Worm (Caenorhabditis elegans): Measurements from ENCODE around the gene C05D12.7.
A peak's percentile ranks its signal among the peaks of the same experiment; 100 is the strongest.

C05D12.7 gene

ce11 chrII:11453025-11453424 lies 43.1 kb downstream of the C05D12.7 start, which contains the start of gene rsp-1:
rsp-1 (plus strand) TSS chrII:11453362.
- TF ChIP-seq sdz-12 (GFP tag; optimal IDR thresholded peaks at IDR 0.05) (no peak), arid-1 (GFP tag; conservative IDR thresholded peaks at IDR 0.05) (peak; percentile 88), attf-4 (tag; optimal IDR thresholded peaks at IDR 0.05) (no peak), php-3 (GFP tag; IDR thresholded peaks at IDR 0.05) (peak; percentile 76), F37D6.2 (tag; optimal IDR thresholded peaks at IDR 0.05) (peak; percentile 78), dmd-6 (GFP tag; IDR thresholded peaks at IDR 0.05) (peak; percentile 87), ZK337.2 (GFP tag; IDR thresholded peaks at IDR 0.05) (no peak), madf-9 (GFP tag; conservative IDR thresholded peaks at IDR 0.05) (peak; percentile 75; the same call in 1 of the 2 replicates), lin-15B (tag; optimal IDR thresholded peaks at IDR 0.05) (no peak), aha-1 (tag) (peak; percentile 96), daf-8 (GFP tag; IDR thresholded peaks at IDR 0.05) (no peak), ceh-20 (GFP tag; IDR thresholded peaks at IDR 0.05) (peak; percentile 76), lim-7 (GFP tag; IDR thresholded peaks at IDR 0.05) (no peak), T26A8.4 (GFP tag; IDR thresholded peaks at IDR 0.05) (peak; percentile 84), ceh-82 (tag; optimal IDR thresholded peaks at IDR 0.05) (no peak), nhr-6 (tag; optimal IDR thresholded peaks at IDR 0.05) (peak; percentile 93), nhr-77 (tag; optimal IDR thresholded peaks at IDR 0.05) (peak; percentile 92), egl-43 (GFP tag; IDR thresholded peaks at IDR 0.05) (peak; percentile 73; the same call in 1 of the 2 replicates), ceh-44 (GFP tag; IDR thresholded peaks at IDR 0.05) (peak; percentile 62; the same call in 1 of the 2 replicates), lin-1 (GFP tag; IDR thresholded peaks at IDR 0.05) (peak; percentile 80), nhr-42 (GFP tag; IDR thresholded peaks at IDR 0.05) (peak; percentile 89), unc-62 (GFP tag; optimal IDR thresholded peaks at IDR 0.05 in 1 of 2) (peak in 1 of 2 experiments; percentile 99), unc-62 (tag; optimal IDR thresholded peaks at IDR 0.05) (no peak), rbr-2 (tag; optimal IDR thresholded peaks at IDR 0.05) (peak; percentile 94), unc-39 (tag; optimal IDR thresholded peaks at IDR 0.05) (no peak), lir-3 (tag; optimal IDR thresholded peaks at IDR 0.05) (no peak), mxl-2 (GFP tag; conservative IDR thresholded peaks at IDR 0.05) (no peak), ceh-32 (tag; optimal IDR thresholded peaks at IDR 0.05; ENCODE audit: poor library complexity) (no peak), zip-2 (tag; optimal IDR thresholded peaks at IDR 0.05) (peak; percentile 55), gei-8 (GFP tag; optimal IDR thresholded peaks at IDR 0.05) (no peak), mep-1 (tag; optimal IDR thresholded peaks at IDR 0.05) (peak; percentile 95), snpc-4 (tag; optimal IDR thresholded peaks at IDR 0.05) (no peak), ceh-62 (tag; optimal IDR thresholded peaks at IDR 0.05) (no peak), ces-1 (GFP tag; optimal IDR thresholded peaks at IDR 0.05) (no peak), mxl-3 (GFP tag; optimal IDR thresholded peaks at IDR 0.05) (peak; percentile 78), ama-1 (optimal IDR thresholded peaks at IDR 0.05) (peak; percentile 35), pha-4 (GFP tag; IDR thresholded peaks at IDR 0.05) (peak; percentile 46; the same call in 1 of the 2 replicates), pha-4 (tag; optimal IDR thresholded peaks at IDR 0.05) (peak; percentile 33), daf-16 (GFP tag; optimal IDR thresholded peaks at IDR 0.05) (peak; percentile 15 to 28), daf-16 (tag; optimal IDR thresholded peaks at IDR 0.05) (peak; percentile 65), nhr-48 (tag; optimal IDR thresholded peaks at IDR 0.05) (peak; percentile 82), nhr-41 (GFP tag; IDR thresholded peaks at IDR 0.05) (no peak), F49E8.2 (tag; optimal IDR thresholded peaks at IDR 0.05; ENCODE audit: borderline replicate concordance) (peak; percentile 34), Y105C5A.15 (GFP tag; IDR thresholded peaks at IDR 0.05) (no peak), jun-1 (tag; optimal IDR thresholded peaks at IDR 0.05) (peak; percentile 72), nhr-111 (GFP tag; optimal IDR thresholded peaks at IDR 0.05) (no peak), dve-1 (tag; optimal IDR thresholded peaks at IDR 0.05; ENCODE audit: insufficient read depth) (peak; percentile 97), egl-27 (tag; optimal IDR thresholded peaks at IDR 0.05) (no peak), F44E2.7 (GFP tag; IDR thresholded peaks at IDR 0.05) (0 out of 2 replicates have a peak, but pooled peaks have one; percentile 49), aly-2 (tag; optimal IDR thresholded peaks at IDR 0.05) (no peak), daf-19 (GFP tag; conservative IDR thresholded peaks at IDR 0.05) (peak; percentile 81), ztf-7 (tag; optimal IDR thresholded peaks at IDR 0.05) (peak; percentile 23), daf-12 (tag; optimal IDR thresholded peaks at IDR 0.05) (no peak)
